Fruit fly (Drosophila melanogaster) whole organism, prepupa: ENCODE measurements around the gene ey.

Experiments
- CG10631 ChIP-seq: fragments of 200-800 bp; sonication (Bioruptor generic); optimal IDR thresholded peaks from 2 replicates; lab custom pipeline; 2016; ENCODE audit warnings: missing biosample characterization, missing genetic modification characterization
- CG10669 ChIP-seq: fragments of 200-800 bp; sonication (Bioruptor generic); optimal IDR thresholded peaks from 3 replicates; lab custom pipeline; 2018; ENCODE audit warnings: missing biosample characterization, mild to moderate bottlenecking, missing genetic modification characterization, moderate library complexity
- CG11762 ChIP-seq: fragments of 200-800 bp; sonication (Bioruptor generic); optimal IDR thresholded peaks from 3 replicates; lab custom pipeline; 2016; ENCODE audit warnings: missing biosample characterization, missing genetic modification characterization; ENCODE audit not compliant: insufficient read depth
- CG1621 ChIP-seq: fragments of 200-800 bp; sonication (Bioruptor generic); optimal IDR thresholded peaks from 3 replicates; lab custom pipeline; 2018; ENCODE audit warnings: missing biosample characterization, mild to moderate bottlenecking, missing genetic modification characterization
- CG3032 ChIP-seq: fragments of 200-800 bp; optimal IDR thresholded peaks from 2 replicates; lab custom pipeline; 2019; ENCODE audit warnings: missing biosample characterization, mild to moderate bottlenecking, missing genetic modification characterization, moderate library complexity
- CG31627 ChIP-seq: fragments of 200-800 bp; sonication (Bioruptor generic); optimal IDR thresholded peaks from 3 replicates; lab custom pipeline; 2016; ENCODE audit warnings: missing biosample characterization, missing genetic modification characterization
- CG32006 ChIP-seq: fragments of 200-800 bp; sonication (Bioruptor generic); optimal IDR thresholded peaks from 3 replicates; lab custom pipeline; 2017; ENCODE audit warnings: missing biosample characterization, mild to moderate bottlenecking, missing genetic modification characterization
- CG34406 ChIP-seq: fragments of 200-800 bp; sonication (Bioruptor generic); optimal IDR thresholded peaks from 3 replicates; lab custom pipeline; 2016; ENCODE audit warnings: missing biosample characterization, missing genetic modification characterization
- CG3919 ChIP-seq: fragments of 200-800 bp; sonication (Bioruptor generic); optimal IDR thresholded peaks from 3 replicates; lab custom pipeline; 2016; ENCODE audit warnings: missing biosample characterization, missing genetic modification characterization
- CG4318 ChIP-seq: fragments of 200-800 bp; sonication (Bioruptor generic); optimal IDR thresholded peaks from 3 replicates; lab custom pipeline; 2017; ENCODE audit warnings: missing biosample characterization, mild to moderate bottlenecking, missing genetic modification characterization
- CG6163 ChIP-seq: fragments of 200-800 bp; sonication (Bioruptor generic); IDR thresholded peaks from 3 replicates; pipeline ENCODE4 v1.3.6; 2022; ENCODE audit warnings: missing biosample characterization, missing genetic modification characterization
- CG6276 ChIP-seq: fragments of 200-800 bp; sonication (Bioruptor generic); optimal IDR thresholded peaks from 2 replicates; lab custom pipeline; 2017; ENCODE audit warnings: missing biosample characterization, mild to moderate bottlenecking, missing genetic modification characterization
- CG6792 ChIP-seq: fragments of 200-800 bp; sonication (Bioruptor generic); optimal IDR thresholded peaks from 3 replicates; lab custom pipeline; 2016; ENCODE audit warnings: missing biosample characterization, missing genetic modification characterization
- CG6854 ChIP-seq: fragments of 200-800 bp; sonication (Bioruptor generic); optimal IDR thresholded peaks from 2 replicates; lab custom pipeline; 2017; ENCODE audit warnings: missing biosample characterization, mild to moderate bottlenecking, missing genetic modification characterization
- CG7368 ChIP-seq: fragments of 200-800 bp; sonication (Bioruptor generic); optimal IDR thresholded peaks from 3 replicates; lab custom pipeline; 2016; ENCODE audit warnings: missing biosample characterization, missing genetic modification characterization
- CG8119 ChIP-seq: fragments of 200-800 bp; sonication (Bioruptor generic); IDR thresholded peaks from 3 replicates; pipeline ENCODE4 v1.3.6; 2022; ENCODE audit warnings: missing biosample characterization, missing genetic modification characterization
- CG8632 ChIP-seq: fragments of 200-800 bp; sonication (Bioruptor generic); optimal IDR thresholded peaks from 3 replicates; lab custom pipeline; 2016; ENCODE audit warnings: missing biosample characterization, missing genetic modification characterization
- Eip75B ChIP-seq: fragments of 200-800 bp; sonication (Bioruptor generic); optimal IDR thresholded peaks from 3 replicates; lab custom pipeline; 2016; ENCODE audit warnings: missing biosample characterization, missing genetic modification characterization
- Eip78C ChIP-seq: fragments of 200-800 bp; sonication (Bioruptor generic); peaks from one replicate; lab custom pipeline; 2016; ENCODE audit warnings: missing biosample characterization, missing genetic modification characterization
- Eip93F ChIP-seq: fragments of 200-800 bp; sonication (Bioruptor generic); optimal IDR thresholded peaks from 2 replicates; lab custom pipeline; 2016; ENCODE audit warnings: missing biosample characterization, mild to moderate bottlenecking, missing genetic modification characterization
- Ets21C ChIP-seq: fragments of 200-800 bp; sonication (Bioruptor generic); optimal IDR thresholded peaks from 3 replicates; lab custom pipeline; 2016; ENCODE audit warnings: missing biosample characterization, missing genetic modification characterization
- Ets96B ChIP-seq: fragments of 200-800 bp; optimal IDR thresholded peaks from 2 replicates; lab custom pipeline; 2019; ENCODE audit warnings: missing biosample characterization, mild to moderate bottlenecking, missing genetic modification characterization, moderate library complexity
- Hr38 ChIP-seq: sonication (Bioruptor generic); optimal IDR thresholded peaks from 2 replicates; lab custom pipeline; 2016; ENCODE audit warnings: missing biosample characterization, missing genetic modification characterization
- Hr39 ChIP-seq: fragments of 200-800 bp; sonication (Bioruptor generic); optimal IDR thresholded peaks from 2 replicates; lab custom pipeline; 2016; ENCODE audit warnings: missing biosample characterization, missing genetic modification characterization
- Hr4 ChIP-seq: fragments of 200-800 bp; sonication (Bioruptor generic); optimal IDR thresholded peaks from 3 replicates; lab custom pipeline; 2016; ENCODE audit warnings: missing biosample characterization, missing genetic modification characterization
- Lpt ChIP-seq: fragments of 200-800 bp; sonication (Bioruptor generic); optimal IDR thresholded peaks from 3 replicates; lab custom pipeline; 2016; ENCODE audit warnings: missing biosample characterization, missing genetic modification characterization
- Met ChIP-seq: fragments of 200-800 bp; sonication (Bioruptor generic); optimal IDR thresholded peaks from 3 replicates; lab custom pipeline; 2016; ENCODE audit warnings: missing biosample characterization, missing genetic modification characterization
- OdsH ChIP-seq: fragments of 200-800 bp; sonication (Bioruptor generic); optimal IDR thresholded peaks from 3 replicates; lab custom pipeline; 2016; ENCODE audit warnings: missing biosample characterization, missing genetic modification characterization
- Smox ChIP-seq: fragments of 200-800 bp; sonication (Bioruptor generic); optimal IDR thresholded peaks from 3 replicates; lab custom pipeline; 2016; ENCODE audit warnings: missing biosample characterization, missing genetic modification characterization
- Sox102F ChIP-seq: fragments of 200-800 bp; sonication (Bioruptor generic); optimal IDR thresholded peaks from 2 replicates; lab custom pipeline; 2016; ENCODE audit warnings: missing biosample characterization, mild to moderate bottlenecking, missing genetic modification characterization
- Sox14 ChIP-seq: fragments of 200-800 bp; sonication (Bioruptor generic); optimal IDR thresholded peaks from 3 replicates; lab custom pipeline; 2016; ENCODE audit warnings: missing biosample characterization, missing genetic modification characterization
- Sox15 ChIP-seq: fragments of 200-800 bp; sonication (Bioruptor generic); optimal IDR thresholded peaks from 3 replicates; lab custom pipeline; 2016; ENCODE audit warnings: missing biosample characterization, missing genetic modification characterization
- achi ChIP-seq: fragments of 200-800 bp; sonication (Bioruptor generic); optimal IDR thresholded peaks from 3 replicates; lab custom pipeline; 2016; ENCODE audit warnings: missing biosample characterization, missing genetic modification characterization
- acj6 ChIP-seq: fragments of 200-800 bp; sonication (Bioruptor generic); optimal IDR thresholded peaks from 3 replicates; lab custom pipeline; 2016; ENCODE audit warnings: missing biosample characterization, missing genetic modification characterization
- cyc ChIP-seq: fragments of 200-800 bp; sonication (Bioruptor generic); optimal IDR thresholded peaks from 3 replicates; lab custom pipeline; 2016; ENCODE audit warnings: missing biosample characterization, missing genetic modification characterization
- dac ChIP-seq: fragments of 200-800 bp; sonication (Bioruptor generic); optimal IDR thresholded peaks from 2 replicates; lab custom pipeline; 2017; ENCODE audit warnings: missing biosample characterization, mild to moderate bottlenecking, missing genetic modification characterization
- eg ChIP-seq: fragments of 200-800 bp; sonication (Bioruptor generic); IDR thresholded peaks from 3 replicates; pipeline ENCODE4 v1.3.6; 2022; ENCODE audit warnings: missing biosample characterization, missing genetic modification characterization
- esn ChIP-seq: fragments of 200-800 bp; sonication (Bioruptor generic); optimal IDR thresholded peaks from 2 replicates; lab custom pipeline; 2016; ENCODE audit warnings: missing biosample characterization, mild to moderate bottlenecking, missing genetic modification characterization, moderate library complexity
- fd59A ChIP-seq: fragments of 200-800 bp; sonication (Bioruptor generic); optimal IDR thresholded peaks from 2 replicates; lab custom pipeline; 2017; ENCODE audit warnings: missing biosample characterization, mild to moderate bottlenecking, missing genetic modification characterization, missing genetic modification reagents
- fd85E ChIP-seq: fragments of 200-800 bp; sonication (Bioruptor generic); optimal IDR thresholded peaks from 3 replicates; lab custom pipeline; 2016; ENCODE audit warnings: missing biosample characterization, missing genetic modification characterization
- fkh ChIP-seq: fragments of 200-800 bp; sonication (Bioruptor generic); optimal IDR thresholded peaks from 3 replicates; lab custom pipeline; 2017; ENCODE audit warnings: missing biosample characterization, mild to moderate bottlenecking, missing genetic modification characterization, moderate library complexity
- lz ChIP-seq: fragments of 200-800 bp; sonication (Bioruptor generic); optimal IDR thresholded peaks from 3 replicates; lab custom pipeline; 2016; ENCODE audit warnings: missing biosample characterization, missing genetic modification characterization
- net ChIP-seq: fragments of 200-800 bp; sonication (Bioruptor generic); optimal IDR thresholded peaks from 3 replicates; lab custom pipeline; 2016; ENCODE audit warnings: missing biosample characterization, missing genetic modification characterization
- pdm3 ChIP-seq: fragments of 200-800 bp; sonication (Bioruptor generic); optimal IDR thresholded peaks from 3 replicates; lab custom pipeline; 2016; ENCODE audit warnings: missing biosample characterization, missing genetic modification characterization
- salr ChIP-seq, 2 experiments: fragments of 200-800 bp; sonication (Bioruptor generic); optimal IDR thresholded peaks; 3 replicates each; lab custom pipeline; 2016 to 2018; ENCODE audit warnings: missing biosample characterization in 2 of 2, missing genetic modification characterization in 2 of 2, mild to moderate bottlenecking in 1 of 2
- ss ChIP-seq, 2 experiments: fragments of 200-800 bp; sonication (Bioruptor generic); optimal IDR thresholded peaks; 2 replicates in 1 of 2; 3 replicates in 1 of 2; lab custom pipeline; 2017 to 2018; ENCODE audit warnings: mild to moderate bottlenecking in 2 of 2, missing biosample characterization in 2 of 2, missing genetic modification characterization in 2 of 2, moderate library complexity in 1 of 2
- svp ChIP-seq: fragments of 200-800 bp; sonication (Bioruptor generic); peaks from one replicate; lab custom pipeline; 2016; ENCODE audit warnings: missing biosample characterization, missing genetic modification characterization
- topi ChIP-seq: fragments of 200-800 bp; sonication (Bioruptor generic); optimal IDR thresholded peaks from 3 replicates; lab custom pipeline; 2016; ENCODE audit warnings: missing biosample characterization, missing genetic modification characterization
- vri ChIP-seq: fragments of 200-800 bp; sonication (Bioruptor generic); optimal IDR thresholded peaks from 3 replicates; lab custom pipeline; 2016; ENCODE audit warnings: missing biosample characterization, mild to moderate bottlenecking, missing genetic modification characterization

ey gene

dm6 chr4:695845-696244 lies 1.6 kb upstream of the ey start, which contains the start of gene myo (continued):
- TF ChIP-seq CG10669 (GFP tag; lab: Kevin White, UChicago): no peak
- peak; percentile 6 for TF ChIP-seq Sox14 (GFP tag; lab: Kevin White, UChicago)
- TF ChIP-seq Ets21C (GFP tag; lab: Kevin White, UChicago): no peak
- peak; percentile 10 for TF ChIP-seq OdsH (GFP tag; lab: Kevin White, UChicago)
- no peak for TF ChIP-seq CG7368
- peak; percentile 45 for TF ChIP-seq CG6854 (GFP tag; lab: Kevin White, UChicago)
- TF ChIP-seq Hr38 (GFP tag; lab: Kevin White, UChicago): no peak
- TF ChIP-seq svp (GFP tag; lab: Kevin White, UChicago): no peak
- peak; percentile 75 for TF ChIP-seq Eip78C (GFP tag; lab: Kevin White, UChicago)
- peak; percentile 13 for TF ChIP-seq CG6792 (GFP tag; lab: Kevin White, UChicago)
- peak; percentile 13 for TF ChIP-seq pdm3
- peak; percentile 50 for TF ChIP-seq vri
- no peak for TF ChIP-seq Hr4 (GFP tag; lab: Kevin White, UChicago)
- no peak for TF ChIP-seq CG4318 (GFP tag; lab: Kevin White, UChicago)
- no peak for TF ChIP-seq lz
- TF ChIP-seq acj6 (GFP tag; lab: Kevin White, UChicago): peak; percentile 6
- TF ChIP-seq esn (GFP tag; lab: Kevin White, UChicago): peak; percentile 15
- no peak for TF ChIP-seq Met (GFP tag; lab: Kevin White, UChicago)
- TF ChIP-seq net (GFP tag; lab: Kevin White, UChicago): no peak
- TF ChIP-seq CG32006: no peak
- no peak for TF ChIP-seq topi (GFP tag; lab: Kevin White, UChicago)
- TF ChIP-seq CG8119 (GFP tag; lab: Robert Waterston, UW): no peak
- no peak for TF ChIP-seq CG8632 (GFP tag; lab: Kevin White, UChicago)
- TF ChIP-seq ss (GFP tag; optimal IDR thresholded peaks at IDR 0.05; lab: Kevin White, UChicago): peak in 1 of 2 experiments; percentile 10

DNA sequence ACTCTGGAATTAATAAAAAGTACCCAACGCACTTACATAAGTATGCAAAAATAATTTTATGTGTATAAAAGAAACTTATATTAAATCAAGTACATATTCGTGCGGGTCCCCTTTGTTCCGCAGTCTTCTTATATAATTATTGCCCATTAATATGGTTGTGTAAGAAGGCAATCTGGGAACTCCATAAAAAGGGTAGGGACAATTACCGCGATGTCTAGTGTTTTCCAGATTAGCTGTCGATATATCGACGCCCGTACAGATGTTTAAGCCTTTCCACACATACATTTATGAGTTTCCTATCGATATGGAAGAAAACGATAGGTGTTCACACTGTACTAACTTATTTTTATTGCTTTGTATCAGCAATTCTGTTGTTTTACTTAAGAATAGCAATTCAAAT lies 851 bp upstream of the ey start:
- TF ChIP-seq CG11762 (GFP tag; lab: Kevin White, UChicago): no peak
- TF ChIP-seq fd59A (GFP tag; lab: Kevin White, UChicago): no peak
- peak; percentile 33 for TF ChIP-seq Hr39
- TF ChIP-seq vri: peak; percentile 72
- peak; percentile 27 for TF ChIP-seq Sox102F (GFP tag; lab: Kevin White, UChicago)
- TF ChIP-seq CG10631 (GFP tag; lab: Kevin White, UChicago): peak; percentile 29
- TF ChIP-seq CG32006: no peak
- TF ChIP-seq Eip75B: no peak
- TF ChIP-seq esn (GFP tag; lab: Kevin White, UChicago): peak; percentile 21
- peak; percentile 21 for TF ChIP-seq topi (GFP tag; lab: Kevin White, UChicago)
- no peak for TF ChIP-seq Ets96B (tag; lab: Kevin White, UChicago)
- peak; percentile 13 for TF ChIP-seq cyc
- TF ChIP-seq Sox15: no peak
- no peak for TF ChIP-seq CG1621 (tag; lab: Kevin White, UChicago)
- TF ChIP-seq Ets21C (GFP tag; lab: Kevin White, UChicago): no peak
- no peak for TF ChIP-seq CG6276 (GFP tag; lab: Kevin White, UChicago)
- TF ChIP-seq eg (GFP tag; lab: Robert Waterston, UW): no peak
- no peak for TF ChIP-seq Lpt
- TF ChIP-seq CG8632 (GFP tag; lab: Kevin White, UChicago): no peak
- TF ChIP-seq salr (GFP tag; optimal IDR thresholded peaks at IDR 0.05; lab: Kevin White, UChicago): no peak
- TF ChIP-seq CG6854 (GFP tag; lab: Kevin White, UChicago): no peak
- no peak for TF ChIP-seq CG4318 (GFP tag; lab: Kevin White, UChicago)
- TF ChIP-seq CG31627 (GFP tag; lab: Kevin White, UChicago): peak; percentile 29
- TF ChIP-seq Smox: peak; percentile 27
- TF ChIP-seq pdm3: no peak
- no peak for TF ChIP-seq CG6163 (GFP tag; lab: Robert Waterston, UW)
- TF ChIP-seq OdsH (GFP tag; lab: Kevin White, UChicago): peak; percentile 24
- TF ChIP-seq Eip78C (GFP tag; lab: Kevin White, UChicago): peak; percentile 52
- no peak for TF ChIP-seq fd85E (GFP tag; lab: Kevin White, UChicago)
- TF ChIP-seq Met (GFP tag; lab: Kevin White, UChicago): peak; percentile 33
- TF ChIP-seq CG3919: peak; percentile 40
- peak; percentile 30 for TF ChIP-seq CG3032 (tag; lab: Kevin White, UChicago)
- TF ChIP-seq dac (GFP tag; lab: Kevin White, UChicago): no peak
- no peak for TF ChIP-seq CG10669 (GFP tag; lab: Kevin White, UChicago)
- TF ChIP-seq Hr38 (GFP tag; lab: Kevin White, UChicago): no peak
- TF ChIP-seq achi (GFP tag; lab: Kevin White, UChicago): peak; percentile 14
- no peak for TF ChIP-seq net (GFP tag; lab: Kevin White, UChicago)
- TF ChIP-seq Eip93F (GFP tag; lab: Kevin White, UChicago): no peak
- no peak for TF ChIP-seq CG34406
- no peak for TF ChIP-seq fkh
- no peak for TF ChIP-seq acj6 (GFP tag; lab: Kevin White, UChicago)
